5 fruit fly cellular contexts compared by ENCODE assay signal in the genomic region with DNA sequence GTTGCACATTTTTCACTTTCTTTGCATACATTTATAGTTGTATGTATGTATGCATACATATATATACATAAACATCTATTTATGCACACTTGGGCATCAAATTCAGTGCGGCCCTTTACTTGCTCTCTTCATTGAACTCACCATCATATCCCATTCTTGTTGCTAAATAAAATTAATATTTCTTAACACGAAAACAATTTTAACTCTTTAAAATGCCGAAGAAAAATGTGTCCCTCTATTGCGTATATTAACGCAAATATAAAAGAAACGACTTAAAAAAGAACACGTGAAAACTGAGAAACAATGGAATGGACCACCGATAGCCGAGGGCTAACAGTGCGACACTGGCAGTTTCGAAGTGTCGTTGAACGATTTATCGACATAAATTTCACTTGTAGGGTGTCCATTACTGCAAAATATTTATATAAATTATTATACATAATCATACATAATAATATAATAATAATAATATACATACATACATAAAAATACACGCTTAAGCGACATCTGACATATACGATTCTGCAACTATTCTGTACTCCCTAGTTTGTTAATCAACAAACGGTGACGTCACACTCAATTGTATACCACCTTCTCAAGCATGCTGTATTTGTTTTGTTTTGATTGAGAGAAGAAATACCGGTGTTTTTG.
A peak's percentile ranks its signal among the peaks of the same experiment; 100 is the strongest.
TF ChIP-seq lines count a peak whose summit lies in the region.

A gene (minus strand): TSS at position 370 of the 651 bp plus-strand sequence.
A gene (plus strand): TSS at position 474 of the 651 bp plus-strand sequence.

TF ChIP-seq in whole organism, adult, 20 proteins besides CTCF, POLR2A, EP300 and RAD21 (continued from another document):
- TF ChIP-seq CG33017 (tag; optimal IDR thresholded peaks at IDR 0.05; lab: Kevin White, UChicago) (peak; percentile 82), kay (GFP tag; lab: Kevin White, UChicago; ENCODE audit: borderline replicate concordance) (peak; percentile 75), CG12768 (GFP tag; optimal IDR thresholded peaks at IDR 0.05; lab: Kevin White, UChicago) (peak; percentile 84), CG1620 (GFP tag; optimal IDR thresholded peaks at IDR 0.05; lab: Kevin White, UChicago) (peak; percentile 41)

TF ChIP-seq in whole organism, embryonic, 481 proteins besides CTCF, POLR2A, EP300 and RAD21 (continued from another document and continues in another):
- no peak; the same call in 1 of the 2 replicates for TF ChIP-seq sens-2 (GFP tag; IDR thresholded peaks at IDR 0.05; lab: Robert Waterston, UW)
- TF ChIP-seq CG5953 (GFP tag; IDR thresholded peaks at IDR 0.05; lab: Robert Waterston, UW) = peak; percentile 68
- peak; percentile 79 for TF ChIP-seq CG2120 (GFP tag; optimal IDR thresholded peaks at IDR 0.05; lab: Kevin White, UChicago)
- TF ChIP-seq zen2 (GFP tag; IDR thresholded peaks at IDR 0.05; lab: Robert Waterston, UW; ENCODE audit: partially characterized antibody) = no peak
- TF ChIP-seq CG16813 (GFP tag; IDR thresholded peaks at IDR 0.05; lab: Robert Waterston, UW; ENCODE audit: partially characterized antibody) = peak; percentile 59
- TF ChIP-seq CG14667 (GFP tag; IDR thresholded peaks at IDR 0.05; lab: Robert Waterston, UW) = peak; percentile 92
- TF ChIP-seq zfh1 (GFP tag; IDR thresholded peaks at IDR 0.05; lab: Robert Waterston, UW) = peak; percentile 93
- peak; percentile 88 for TF ChIP-seq CG10147 (GFP tag; optimal IDR thresholded peaks at IDR 0.05; lab: Kevin White, UChicago)
- TF ChIP-seq shn (GFP tag; optimal IDR thresholded peaks at IDR 0.05; lab: Kevin White, UChicago) = no peak
- peak; percentile 78 for TF ChIP-seq Fer2 (tag; optimal IDR thresholded peaks at IDR 0.05; lab: Kevin White, UChicago)
- no peak; the same call in 1 of the 2 replicates for TF ChIP-seq danr (GFP tag; IDR thresholded peaks at IDR 0.05; lab: Robert Waterston, UW)
- TF ChIP-seq CG30020 (tag; optimal IDR thresholded peaks at IDR 0.05; lab: Kevin White, UChicago) = peak; percentile 98
- TF ChIP-seq CG31365 (tag; optimal IDR thresholded peaks at IDR 0.05; lab: Kevin White, UChicago) = no peak
- TF ChIP-seq CG31224 (GFP tag; IDR thresholded peaks at IDR 0.05; lab: Robert Waterston, UW) = peak; percentile 86
- peak; percentile 90 for TF ChIP-seq nerfin-1 (tag; optimal IDR thresholded peaks at IDR 0.05; lab: Kevin White, UChicago)
- TF ChIP-seq crc (GFP tag; optimal IDR thresholded peaks at IDR 0.05; lab: Kevin White, UChicago) = no peak
- no peak for TF ChIP-seq gt (GFP tag; IDR thresholded peaks at IDR 0.05; lab: Robert Waterston, UW)
- TF ChIP-seq CG3163 (GFP tag; optimal IDR thresholded peaks at IDR 0.05; lab: Kevin White, UChicago) = peak; percentile 32
- TF ChIP-seq eyg (GFP tag; optimal IDR thresholded peaks at IDR 0.05; lab: Kevin White, UChicago) = peak; percentile 16
- peak; percentile 89 for TF ChIP-seq Taf1 (GFP tag; IDR thresholded peaks at IDR 0.05; lab: Robert Waterston, UW)
- TF ChIP-seq zen (tag; optimal IDR thresholded peaks at IDR 0.05; lab: Kevin White, UChicago) = peak; percentile 95
- no peak for TF ChIP-seq Hmr (GFP tag; optimal IDR thresholded peaks at IDR 0.05; lab: Kevin White, UChicago)
- TF ChIP-seq Lim3 (GFP tag; IDR thresholded peaks at IDR 0.05; lab: Robert Waterston, UW) = no peak; the same call in 1 of the 2 replicates
- no peak for TF ChIP-seq mld (GFP tag; IDR thresholded peaks at IDR 0.05; lab: Robert Waterston, UW; ENCODE audit: partially characterized antibody)
- peak; percentile 73; the same call in 1 of the 2 replicates for TF ChIP-seq CG1024 (GFP tag; IDR thresholded peaks at IDR 0.05; lab: Robert Waterston, UW)
- TF ChIP-seq Sox102F (GFP tag; optimal IDR thresholded peaks at IDR 0.05; lab: Kevin White, UChicago) = peak; percentile 95
- TF ChIP-seq CG1832 (GFP tag; optimal IDR thresholded peaks at IDR 0.05; lab: Kevin White, UChicago) = no peak
- peak; percentile 77 to 96 for TF ChIP-seq bsh (GFP tag; optimal IDR thresholded peaks at IDR 0.05; lab: Kevin White, UChicago)
- TF ChIP-seq Hsf (GFP tag; optimal IDR thresholded peaks at IDR 0.05; lab: Kevin White, UChicago) = peak; percentile 75

TF ChIP-seq in whole organism, prepupa, 60 proteins besides CTCF, POLR2A, EP300 and RAD21 (continued from another document and continues in another):
- TF ChIP-seq CG6808 (GFP tag; optimal IDR thresholded peaks at IDR 0.05; lab: Kevin White, UChicago) (no peak), OdsH (GFP tag; optimal IDR thresholded peaks at IDR 0.05; lab: Kevin White, UChicago) (peak; percentile 90), CG34406 (GFP tag; optimal IDR thresholded peaks at IDR 0.05; lab: Kevin White, UChicago) (peak; percentile 94), Sox102F (GFP tag; optimal IDR thresholded peaks at IDR 0.05; lab: Kevin White, UChicago) (no peak), CG3919 (GFP tag; optimal IDR thresholded peaks at IDR 0.05; lab: Kevin White, UChicago) (no peak), Ets21C (GFP tag; optimal IDR thresholded peaks at IDR 0.05; lab: Kevin White, UChicago) (peak; percentile 66), CG6276 (GFP tag; optimal IDR thresholded peaks at IDR 0.05; lab: Kevin White, UChicago) (no peak), dac (GFP tag; optimal IDR thresholded peaks at IDR 0.05; lab: Kevin White, UChicago) (peak; percentile 82), Hr4 (GFP tag; optimal IDR thresholded peaks at IDR 0.05; lab: Kevin White, UChicago) (peak; percentile 79), CG6792 (GFP tag; optimal IDR thresholded peaks at IDR 0.05; lab: Kevin White, UChicago) (peak; percentile 84), Hr38 (GFP tag; optimal IDR thresholded peaks at IDR 0.05; lab: Kevin White, UChicago) (no peak), CG31627 (GFP tag; optimal IDR thresholded peaks at IDR 0.05; lab: Kevin White, UChicago) (peak; percentile 75), fd59A (GFP tag; optimal IDR thresholded peaks at IDR 0.05; lab: Kevin White, UChicago) (no peak), Eip78C (GFP tag; lab: Kevin White, UChicago) (peak; percentile 92), CG6854 (GFP tag; optimal IDR thresholded peaks at IDR 0.05; lab: Kevin White, UChicago) (peak; percentile 83), CG11902 (GFP tag; optimal IDR thresholded peaks at IDR 0.05; lab: Kevin White, UChicago) (peak; percentile 79), achi (GFP tag; optimal IDR thresholded peaks at IDR 0.05; lab: Kevin White, UChicago) (peak; percentile 93), Hr39 (GFP tag; optimal IDR thresholded peaks at IDR 0.05; lab: Kevin White, UChicago) (peak; percentile 75), eg (GFP tag; IDR thresholded peaks at IDR 0.05; lab: Robert Waterston, UW) (no peak), Sox15 (GFP tag; optimal IDR thresholded peaks at IDR 0.05; lab: Kevin White, UChicago) (peak; percentile 84), Blimp-1 (GFP tag; optimal IDR thresholded peaks at IDR 0.05; lab: Kevin White, UChicago) (peak; percentile 65), CG15336 (GFP tag; IDR thresholded peaks at IDR 0.05; lab: Robert Waterston, UW) (peak; percentile 90), acj6 (GFP tag; optimal IDR thresholded peaks at IDR 0.05; lab: Kevin White, UChicago) (peak; percentile 90), vri (GFP tag; optimal IDR thresholded peaks at IDR 0.05; lab: Kevin White, UChicago) (peak; percentile 62), CG11294 (GFP tag; IDR thresholded peaks at IDR 0.05; lab: Robert Waterston, UW) (no peak; the same call in 1 of the 2 replicates), net (GFP tag; optimal IDR thresholded peaks at IDR 0.05; lab: Kevin White, UChicago) (no peak), Smox (GFP tag; optimal IDR thresholded peaks at IDR 0.05; lab: Kevin White, UChicago) (no peak), Eip93F (GFP tag; optimal IDR thresholded peaks at IDR 0.05; lab: Kevin White, UChicago) (peak; percentile 38), CG6163 (GFP tag; IDR thresholded peaks at IDR 0.05; lab: Robert Waterston, UW) (no peak), CG11762 (GFP tag; optimal IDR thresholded peaks at IDR 0.05; lab: Kevin White, UChicago; ENCODE audit: insufficient read depth) (peak; percentile 86), fkh (GFP tag; optimal IDR thresholded peaks at IDR 0.05; lab: Kevin White, UChicago) (peak; percentile 90)

TF ChIP-seq in whole organism, pupa, 21 proteins besides CTCF, POLR2A, EP300 and RAD21 (continued from another document):
- peak; percentile 91 for TF ChIP-seq CG17806 (tag; optimal IDR thresholded peaks at IDR 0.05; lab: Kevin White, UChicago)
- TF ChIP-seq CG15710 (tag; optimal IDR thresholded peaks at IDR 0.05; lab: Kevin White, UChicago) = peak; percentile 90
- no peak for TF ChIP-seq CG14655 (GFP tag; optimal IDR thresholded peaks at IDR 0.05; lab: Kevin White, UChicago)

TF ChIP-seq in whole organism, wandering third instar larva, 38 proteins besides CTCF, POLR2A, EP300 and RAD21 (continued from another document):
- TF ChIP-seq woc (GFP tag; optimal IDR thresholded peaks at IDR 0.05; lab: Kevin White, UChicago) (peak; percentile 45), Hnf4 (GFP tag; optimal IDR thresholded peaks at IDR 0.05; lab: Kevin White, UChicago) (peak; percentile 76), rgr (GFP tag; optimal IDR thresholded peaks at IDR 0.05; lab: Kevin White, UChicago) (peak; percentile 82), brk (GFP tag; optimal IDR thresholded peaks at IDR 0.05; lab: Kevin White, UChicago) (no peak), N (GFP tag; optimal IDR thresholded peaks at IDR 0.05; lab: Kevin White, UChicago) (no peak), Hr78 (GFP tag; optimal IDR thresholded peaks at IDR 0.05; lab: Kevin White, UChicago) (no peak), h (GFP tag; optimal IDR thresholded peaks at IDR 0.05; lab: Kevin White, UChicago) (no peak), Mio (GFP tag; optimal IDR thresholded peaks at IDR 0.05; lab: Kevin White, UChicago) (no peak), CG9705 (GFP tag; optimal IDR thresholded peaks at IDR 0.05; lab: Kevin White, UChicago) (peak; percentile 84), dsf (GFP tag; optimal IDR thresholded peaks at IDR 0.05; lab: Kevin White, UChicago; ENCODE audit: borderline replicate concordance) (no peak), br (GFP tag; optimal IDR thresholded peaks at IDR 0.05; lab: Kevin White, UChicago) (no peak), OdsH (GFP tag; optimal IDR thresholded peaks at IDR 0.05; lab: Kevin White, UChicago) (peak; percentile 63), CG32264 (GFP tag; optimal IDR thresholded peaks at IDR 0.05; lab: Kevin White, UChicago) (no peak), GATAd (GFP tag; optimal IDR thresholded peaks at IDR 0.05; lab: Kevin White, UChicago) (peak; percentile 26), fru (GFP tag; optimal IDR thresholded peaks at IDR 0.05; lab: Kevin White, UChicago) (no peak), pan (optimal IDR thresholded peaks at IDR 0.05; lab: Kevin White, UChicago) (no peak), psq (GFP tag; optimal IDR thresholded peaks at IDR 0.05; lab: Kevin White, UChicago) (peak; percentile 82), Jra (GFP tag; optimal IDR thresholded peaks at IDR 0.05; lab: Kevin White, UChicago) (no peak), Hr83 (GFP tag; optimal IDR thresholded peaks at IDR 0.05; lab: Kevin White, UChicago; ENCODE audit: poor library complexity, severe bottlenecking) (no peak)
